Fruit fly (Drosophila melanogaster) whole organism, embryonic: Measurements from ENCODE around the gene corto.

Experiments
- Ada2b ChIP-seq: fragments of 200-800 bp; sonication (Bioruptor generic); IDR thresholded peaks from 2 replicates; pipeline ENCODE4 v1.3.6; 2022; ENCODE audit warnings: missing biosample characterization, missing genetic modification characterization
- Adf1 ChIP-seq: fragments of 200-800 bp; sonication (Bioruptor generic); IDR thresholded peaks from 2 replicates; pipeline ENCODE4 v1.3.6; 2022; ENCODE audit warnings: missing biosample characterization, missing genetic modification characterization
- CG11456 ChIP-seq: fragments of 200-800 bp; sonication (Bioruptor generic); IDR thresholded peaks from 3 replicates; pipeline ENCODE4 v1.3.6; 2022; ENCODE audit warnings: missing biosample characterization, missing genetic modification characterization
- CG12769 ChIP-seq: fragments of 200-800 bp; sonication (Bioruptor generic); optimal IDR thresholded peaks from 2 replicates; lab custom pipeline; 2019; ENCODE audit warnings: missing biosample characterization, mild to moderate bottlenecking, missing genetic modification characterization, moderate library complexity
- CG12942 ChIP-seq: fragments of 200-800 bp; sonication (Bioruptor generic); optimal IDR thresholded peaks from 3 replicates; lab custom pipeline; 2016; ENCODE audit warnings: missing biosample characterization, missing genetic modification characterization
- CG13287 ChIP-seq: fragments of 200-800 bp; sonication (Bioruptor generic); IDR thresholded peaks from 2 replicates; pipeline ENCODE4 v1.3.6; 2022; ENCODE audit warnings: missing biosample characterization, missing genetic modification characterization; ENCODE audit not compliant: partially characterized antibody
- CG14860 ChIP-seq: fragments of 200-800 bp; sonication (Bioruptor generic); IDR thresholded peaks from 3 replicates; pipeline ENCODE4 v1.3.6; 2022; ENCODE audit warnings: missing biosample characterization, missing genetic modification characterization; ENCODE audit not compliant: partially characterized antibody
- CG15073 ChIP-seq: fragments of 200-800 bp; sonication (Bioruptor generic); optimal IDR thresholded peaks from 2 replicates; lab custom pipeline; 2016; ENCODE audit warnings: missing biosample characterization, missing genetic modification characterization
- CG16815 ChIP-seq: fragments of 200-800 bp; sonication (Bioruptor generic); optimal IDR thresholded peaks from 3 replicates; lab custom pipeline; 2017; ENCODE audit warnings: missing biosample characterization, mild to moderate bottlenecking, missing genetic modification characterization
- CG17361 ChIP-seq: fragments of 200-800 bp; sonication (Bioruptor generic); IDR thresholded peaks from 3 replicates; pipeline ENCODE4 v1.3.6; 2022; ENCODE audit warnings: missing biosample characterization, missing genetic modification characterization
- CG17802 ChIP-seq: fragments of 200-800 bp; sonication (Bioruptor generic); optimal IDR thresholded peaks from 2 replicates; lab custom pipeline; 2018; ENCODE audit warnings: missing biosample characterization, mild to moderate bottlenecking, missing genetic modification characterization, moderate library complexity
- CG1792 ChIP-seq: fragments of 200-800 bp; sonication (Bioruptor generic); optimal IDR thresholded peaks from 2 replicates; lab custom pipeline; 2016; ENCODE audit warnings: missing biosample characterization, missing genetic modification characterization
- CG2116 ChIP-seq: fragments of 200-800 bp; sonication (Bioruptor generic); optimal IDR thresholded peaks from 3 replicates; lab custom pipeline; 2018; ENCODE audit warnings: missing biosample characterization, mild to moderate bottlenecking, missing genetic modification characterization
- CG2712 ChIP-seq: fragments of 200-800 bp; optimal IDR thresholded peaks from 3 replicates; lab custom pipeline; 2019; ENCODE audit warnings: missing biosample characterization, mild to moderate bottlenecking, missing genetic modification characterization, moderate library complexity
- CG31441 ChIP-seq: fragments of 200-800 bp; sonication (Bioruptor generic); IDR thresholded peaks from 2 replicates; pipeline ENCODE4 v1.3.6; 2022; ENCODE audit warnings: missing biosample characterization, missing genetic modification characterization
- CG4424 ChIP-seq: fragments of 200-800 bp; sonication (Bioruptor generic); optimal IDR thresholded peaks from 3 replicates; lab custom pipeline; 2016; ENCODE audit warnings: missing biosample characterization, missing genetic modification characterization
- CG4854 ChIP-seq: fragments of 200-800 bp; sonication (Bioruptor generic); optimal IDR thresholded peaks from 2 replicates; lab custom pipeline; 2016; ENCODE audit warnings: missing biosample characterization, missing genetic modification characterization, inconsistent platforms
- CG6854 ChIP-seq: fragments of 200-800 bp; sonication (Bioruptor generic); optimal IDR thresholded peaks from 3 replicates; lab custom pipeline; 2017; ENCODE audit warnings: missing biosample characterization, mild to moderate bottlenecking, missing genetic modification characterization
- CG7786 ChIP-seq: fragments of 200-800 bp; sonication (Bioruptor generic); optimal IDR thresholded peaks from 2 replicates; lab custom pipeline; 2016; ENCODE audit warnings: missing biosample characterization, missing genetic modification characterization
- Dad ChIP-seq: fragments of 200-800 bp; sonication (Bioruptor generic); optimal IDR thresholded peaks from 3 replicates; lab custom pipeline; 2016; ENCODE audit warnings: missing biosample characterization, missing genetic modification characterization
- Doc3 ChIP-seq: fragments of 200-800 bp; sonication (Bioruptor generic); IDR thresholded peaks from 3 replicates; pipeline ENCODE4 v1.3.6; 2022; ENCODE audit warnings: missing biosample characterization, missing genetic modification characterization; ENCODE audit not compliant: partially characterized antibody
- H15 ChIP-seq: fragments of 200-800 bp; sonication (Bioruptor generic); IDR thresholded peaks from 3 replicates; pipeline ENCODE4 v1.3.6; 2022; ENCODE audit warnings: missing biosample characterization, missing genetic modification characterization
- HHEX ChIP-seq: fragments of 200-800 bp; sonication (Bioruptor generic); optimal IDR thresholded peaks from 3 replicates; lab custom pipeline; 2017; ENCODE audit warnings: missing biosample characterization, mild to moderate bottlenecking, missing genetic modification characterization, missing genetic modification reagents
- HLH54F ChIP-seq: fragments of 200-800 bp; sonication (Bioruptor generic); optimal IDR thresholded peaks from 3 replicates; lab custom pipeline; 2016; ENCODE audit warnings: missing biosample characterization, missing genetic modification characterization
- Max ChIP-seq: fragments of 200-800 bp; sonication (Bioruptor generic); optimal IDR thresholded peaks from 2 replicates; lab custom pipeline; 2016; ENCODE audit warnings: missing biosample characterization, mild to moderate bottlenecking, missing genetic modification characterization
- Med ChIP-seq: fragments of 200-800 bp; sonication (Bioruptor generic); peaks from one replicate; lab custom pipeline; 2016; ENCODE audit warnings: missing biosample characterization, missing genetic modification characterization, mild to moderate bottlenecking, inconsistent platforms, moderate library complexity
- Optix ChIP-seq: fragments of 200-800 bp; sonication (Bioruptor generic); IDR thresholded peaks from 3 replicates; pipeline ENCODE4 v1.3.6; 2022; ENCODE audit warnings: missing biosample characterization, missing genetic modification characterization
- Taf1 ChIP-seq: fragments of 200-800 bp; sonication (Bioruptor generic); IDR thresholded peaks from 2 replicates; pipeline ENCODE4 v1.3.6; 2022; ENCODE audit warnings: missing biosample characterization, missing genetic modification characterization
- al ChIP-seq: fragments of 200-800 bp; sonication (Bioruptor generic); IDR thresholded peaks from 2 replicates; pipeline ENCODE4 v1.3.6; 2022; ENCODE audit warnings: missing biosample characterization, missing genetic modification characterization
- ash1 ChIP-seq: fragments of 200-800 bp; sonication (Bioruptor generic); optimal IDR thresholded peaks from 2 replicates; lab custom pipeline; 2018; ENCODE audit warnings: missing biosample characterization, mild to moderate bottlenecking, missing genetic modification characterization
- chif ChIP-seq, 2 experiments: fragments of 200-800 bp; sonication (Bioruptor generic); optimal IDR thresholded peaks; 3 replicates each; lab custom pipeline; 2016; ENCODE audit warnings: missing biosample characterization in 2 of 2, missing genetic modification characterization in 2 of 2
- danr ChIP-seq: fragments of 200-800 bp; sonication (Bioruptor generic); IDR thresholded peaks from 2 replicates; pipeline ENCODE4 v1.3.6; 2022; ENCODE audit warnings: missing biosample characterization, missing genetic modification characterization
- emc ChIP-seq: fragments of 200-800 bp; sonication (Bioruptor generic); optimal IDR thresholded peaks from 2 replicates; lab custom pipeline; 2016; ENCODE audit warnings: missing biosample characterization, missing genetic modification characterization
- gt ChIP-seq: fragments of 200-800 bp; sonication (Bioruptor generic); IDR thresholded peaks from 2 replicates; pipeline ENCODE4 v1.3.6; 2022; ENCODE audit warnings: missing biosample characterization, missing genetic modification characterization
- hbn ChIP-seq: fragments of 200-800 bp; sonication (Bioruptor generic); IDR thresholded peaks from 2 replicates; pipeline ENCODE4 v1.3.6; 2022; ENCODE audit warnings: missing biosample characterization, missing genetic modification characterization; ENCODE audit not compliant: partially characterized antibody
- inv ChIP-seq: fragments of 200-800 bp; sonication (Bioruptor generic); IDR thresholded peaks from 2 replicates; pipeline ENCODE4 v1.3.6; 2022; ENCODE audit warnings: missing biosample characterization, missing genetic modification characterization; ENCODE audit not compliant: partially characterized antibody
- ken ChIP-seq: fragments of 200-800 bp; sonication (Bioruptor generic); IDR thresholded peaks from 3 replicates; pipeline ENCODE4 v1.3.6; 2022; ENCODE audit warnings: missing biosample characterization, missing genetic modification characterization
- lmd ChIP-seq: fragments of 200-800 bp; sonication (Bioruptor generic); IDR thresholded peaks from 2 replicates; pipeline ENCODE4 v1.3.6; 2022; ENCODE audit warnings: missing biosample characterization, missing genetic modification characterization
- nom ChIP-seq: fragments of 200-800 bp; sonication (Bioruptor generic); optimal IDR thresholded peaks from 2 replicates; lab custom pipeline; 2017; ENCODE audit warnings: missing biosample characterization, missing genetic modification characterization, mild to moderate bottlenecking, moderate library complexity, missing genetic modification reagents
- odd ChIP-seq: fragments of 200-800 bp; sonication (Bioruptor generic); optimal IDR thresholded peaks from 2 replicates; lab custom pipeline; 2017; ENCODE audit warnings: missing biosample characterization, mild to moderate bottlenecking, missing genetic modification characterization
- org-1 ChIP-seq: fragments of 200-800 bp; sonication (Bioruptor generic); optimal IDR thresholded peaks from 2 replicates; lab custom pipeline; 2017; ENCODE audit warnings: missing biosample characterization, missing genetic modification characterization
- pan ChIP-seq, 4 experiments: fragments of >200 bp in 3 of 4; fragments of 200-800 bp in 1 of 4; sonication (Bioruptor generic) in 1 of 4; optimal IDR thresholded peaks in 3 of 4; IDR thresholded peaks in 1 of 4; 2 replicates each; pipeline versions ENCODE4 v1.3.6 to Lab custom; 2017 to 2022; ENCODE audit warnings: missing biosample characterization in 2 of 4, missing genetic modification characterization in 2 of 4, mixed read lengths in 1 of 4
- repo ChIP-seq: fragments of 200-800 bp; sonication (Bioruptor generic); optimal IDR thresholded peaks from 2 replicates; lab custom pipeline; 2016; ENCODE audit warnings: missing biosample characterization, missing genetic modification characterization
- run ChIP-seq: fragments of 200-800 bp; sonication (Bioruptor generic); optimal IDR thresholded peaks from 3 replicates; lab custom pipeline; 2018; ENCODE audit warnings: missing biosample characterization, mild to moderate bottlenecking, missing genetic modification characterization
- sens-2 ChIP-seq: fragments of 200-800 bp; sonication (Bioruptor generic); IDR thresholded peaks from 2 replicates; pipeline ENCODE4 v1.3.6; 2022; ENCODE audit warnings: missing biosample characterization, missing genetic modification characterization
- sqz ChIP-seq: fragments of 200-800 bp; sonication (Bioruptor generic); optimal IDR thresholded peaks from 3 replicates; lab custom pipeline; 2018; ENCODE audit warnings: missing biosample characterization, mild to moderate bottlenecking, missing genetic modification characterization
- tgo ChIP-seq: fragments of 200-800 bp; sonication (Bioruptor generic); IDR thresholded peaks from 3 replicates; pipeline ENCODE4 v1.3.6; 2022; ENCODE audit warnings: missing biosample characterization, missing genetic modification characterization
- toy ChIP-seq: fragments of 200-800 bp; sonication (Bioruptor generic); IDR thresholded peaks from 2 replicates; pipeline ENCODE4 v1.3.6; 2022; ENCODE audit warnings: missing biosample characterization, missing genetic modification characterization
- tup ChIP-seq: fragments of 200-800 bp; sonication (Bioruptor generic); optimal IDR thresholded peaks from 2 replicates; lab custom pipeline; 2016; ENCODE audit warnings: missing biosample characterization, mild to moderate bottlenecking, missing genetic modification characterization, moderate library complexity
- vnd ChIP-seq: fragments of 200-800 bp; sonication (Bioruptor generic); IDR thresholded peaks from 3 replicates; pipeline ENCODE4 v1.3.6; 2022; ENCODE audit warnings: missing biosample characterization, missing genetic modification characterization; ENCODE audit not compliant: partially characterized antibody
- zen ChIP-seq: fragments of 200-800 bp; sonication (Bioruptor generic); optimal IDR thresholded peaks from 3 replicates; lab custom pipeline; 2018; ENCODE audit warnings: missing biosample characterization, mild to moderate bottlenecking, missing genetic modification characterization, moderate library complexity

corto gene

DNA sequence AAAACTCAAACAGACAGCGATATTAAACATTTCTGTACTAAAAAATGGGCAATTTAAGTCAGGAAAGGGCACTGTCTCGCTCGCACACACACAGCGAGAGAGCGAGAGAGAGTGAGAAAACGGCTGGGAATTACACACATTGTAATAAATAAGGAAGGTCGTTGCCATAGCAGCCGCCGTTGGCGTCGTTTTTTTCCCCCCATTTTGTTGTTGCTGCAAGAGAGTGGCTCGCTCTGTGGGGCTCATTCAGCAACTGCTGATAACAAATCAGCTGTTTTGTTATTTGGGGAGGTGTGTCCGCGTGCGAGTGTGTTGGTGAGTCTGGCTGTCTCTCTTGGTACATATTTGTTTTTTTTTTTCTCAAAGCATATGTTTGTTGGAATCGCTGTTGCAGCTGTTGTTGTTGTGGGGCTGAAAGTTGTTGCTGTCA is 976 bp upstream of the corto start (continued):
- TF ChIP-seq sqz (GFP tag; lab: Kevin White, UChicago) (peak; percentile 99), al (GFP tag; lab: Robert Waterston, UW) (no peak), CG4424 (GFP tag; lab: Kevin White, UChicago) (no peak), Max (GFP tag; lab: Kevin White, UChicago) (no peak), emc (GFP tag; lab: Kevin White, UChicago) (no peak), CG12769 (tag; lab: Kevin White, UChicago) (peak; percentile 31), pan (optimal IDR thresholded peaks at IDR 0.05; lab: Kevin White, UChicago) (no peak), pan (GFP tag; optimal IDR thresholded peaks at IDR 0.05 in 1 of 2, IDR thresholded peaks at IDR 0.05 in 1 of 2) (no peak), Taf1 (no peak), Adf1 (GFP tag; lab: Robert Waterston, UW) (no peak), inv (no peak), hbn (GFP tag; lab: Robert Waterston, UW) (no peak), CG12942 (no peak), CG6854 (GFP tag; lab: Kevin White, UChicago) (peak; percentile 36), CG17361 (GFP tag; lab: Robert Waterston, UW) (no peak), Doc3 (GFP tag; lab: Robert Waterston, UW) (no peak), CG1792 (GFP tag; lab: Kevin White, UChicago) (peak; percentile 4), tup (GFP tag; lab: Kevin White, UChicago) (no peak), org-1 (GFP tag; lab: Kevin White, UChicago) (no peak), vnd (GFP tag; lab: Robert Waterston, UW) (no peak), H15 (GFP tag; lab: Robert Waterston, UW) (no peak), CG31441 (GFP tag; lab: Robert Waterston, UW) (no peak), Dad (GFP tag; lab: Kevin White, UChicago) (no peak), zen (tag; lab: Kevin White, UChicago) (no peak), toy (GFP tag; lab: Robert Waterston, UW) (no peak), CG11456 (no peak), lmd (no peak), CG14860 (GFP tag; lab: Robert Waterston, UW) (no peak), repo (GFP tag; lab: Kevin White, UChicago) (no peak), Med (peak; percentile 82), CG13287 (GFP tag; lab: Robert Waterston, UW) (no peak), Optix (GFP tag; lab: Robert Waterston, UW) (no peak), ash1 (peak; percentile 40), CG4854 (GFP tag; lab: Kevin White, UChicago) (no peak), gt (no peak), HHEX (GFP tag; lab: Kevin White, UChicago) (peak; percentile 62), chif (GFP tag; optimal IDR thresholded peaks at IDR 0.05; lab: Kevin White, UChicago) (peak in 1 of 2 experiments; percentile 34), nom (peak; percentile 52), CG7786 (GFP tag; lab: Kevin White, UChicago) (no peak), CG15073 (GFP tag; lab: Kevin White, UChicago) (no peak), danr (GFP tag; lab: Robert Waterston, UW) (no peak), CG2712 (tag; lab: Kevin White, UChicago) (peak; percentile 33), run (tag; lab: Kevin White, UChicago) (peak; percentile 60), HLH54F (no peak), odd (GFP tag; lab: Kevin White, UChicago) (peak; percentile 69), tgo (GFP tag; lab: Robert Waterston, UW) (no peak), Ada2b (GFP tag; lab: Robert Waterston, UW) (no peak), CG2116 (GFP tag; lab: Kevin White, UChicago) (no peak), CG16815 (GFP tag; lab: Kevin White, UChicago) (no peak), sens-2 (GFP tag; lab: Robert Waterston, UW) (no peak), ken (GFP tag; lab: Robert Waterston, UW) (no peak), CG17802 (no peak)
